Worm (Caenorhabditis elegans): ENCODE data around the gene cyn-4.
A peak's percentile ranks its signal among the peaks of the same experiment; 100 is the strongest.

cyn-4 gene

ce11 chrII:10824046-10824445 lies 48.4 kb downstream of the cyn-4 start, which contains the start of the genes R06F6.12 and mix-1:
TSS of gene R06F6.12 (minus strand) at chrII:10824081.
TSS of gene mix-1 (plus strand) at chrII:10824246.
- TF ChIP-seq pha-4 (GFP tag; IDR thresholded peaks at IDR 0.05) (0 out of 2 replicates have a peak, but pooled peaks have one; percentile 38), pha-4 (tag; optimal IDR thresholded peaks at IDR 0.05) (peak; percentile 46), lir-3 (tag; optimal IDR thresholded peaks at IDR 0.05) (no peak), aha-1 (tag) (peak; percentile 63), unc-130 (GFP tag; optimal IDR thresholded peaks at IDR 0.05) (peak; percentile 18), mes-2 (tag; optimal IDR thresholded peaks at IDR 0.05; ENCODE audit: poor library complexity, severe bottlenecking) (peak; percentile 79), daf-16 (GFP tag; optimal IDR thresholded peaks at IDR 0.05) (no peak), daf-16 (tag; optimal IDR thresholded peaks at IDR 0.05) (peak; percentile 47), hmg-1.1 (GFP tag; IDR thresholded peaks at IDR 0.05) (no peak), lin-15B (tag; optimal IDR thresholded peaks at IDR 0.05) (no peak), mdl-1 (tag; optimal IDR thresholded peaks at IDR 0.05) (no peak), arid-1 (GFP tag; conservative IDR thresholded peaks at IDR 0.05) (0 out of 2 replicates have a peak, but pooled peaks have one; percentile 38), hlh-30 (tag; optimal IDR thresholded peaks at IDR 0.05; ENCODE audit: insufficient read depth) (peak; percentile 75), dve-1 (tag; optimal IDR thresholded peaks at IDR 0.05; ENCODE audit: insufficient read depth) (peak; percentile 40), tag-97 (GFP tag; IDR thresholded peaks at IDR 0.05) (no peak), lsy-2 (tag; optimal IDR thresholded peaks at IDR 0.05) (peak; percentile 10 to 83), dpl-1 (GFP tag; optimal IDR thresholded peaks at IDR 0.05) (peak; percentile 88), lin-38 (GFP tag; IDR thresholded peaks at IDR 0.05) (peak; percentile 73), nhr-6 (tag; optimal IDR thresholded peaks at IDR 0.05) (peak; percentile 2), hif-1 (tag; optimal IDR thresholded peaks at IDR 0.05) (peak in 1 of 2 experiments; percentile 6), rbr-2 (tag; optimal IDR thresholded peaks at IDR 0.05) (peak; percentile 41), nhr-237 (tag; optimal IDR thresholded peaks at IDR 0.05) (no peak), nhr-111 (GFP tag; optimal IDR thresholded peaks at IDR 0.05) (no peak), hlh-11 (tag; optimal IDR thresholded peaks at IDR 0.05) (peak; percentile 22), mep-1 (tag; optimal IDR thresholded peaks at IDR 0.05) (peak; percentile 52)
